Worm (Caenorhabditis elegans): ENCODE data around the gene flad-1.

flad-1 gene

DNA sequence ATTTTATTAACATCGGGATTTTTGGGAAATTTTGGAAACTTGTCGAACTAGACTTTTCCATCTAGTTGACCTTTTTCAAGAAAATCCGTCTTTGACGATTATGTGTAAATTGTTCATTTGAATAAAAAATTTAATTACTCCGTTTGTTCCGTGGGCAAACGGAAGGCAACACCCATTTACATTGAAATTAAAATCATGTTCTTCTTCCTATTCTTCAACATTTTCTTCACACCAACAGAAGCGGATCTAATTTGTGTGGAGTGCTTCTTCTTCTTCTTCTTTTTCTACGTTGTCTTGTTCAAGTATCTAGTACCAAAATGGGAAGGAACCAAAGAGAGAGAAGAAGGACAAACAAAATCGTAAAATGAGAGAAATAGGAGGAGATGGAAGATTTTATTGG, 38.5 kb downstream of the flad-1 start:
- TF ChIP-seq tab-1 (GFP tag; IDR thresholded peaks at IDR 0.05) (no peak), klf-2 (GFP tag; conservative IDR thresholded peaks at IDR 0.05) (no peak), cog-1 (tag; optimal IDR thresholded peaks at IDR 0.05) (no peak)

DNA sequence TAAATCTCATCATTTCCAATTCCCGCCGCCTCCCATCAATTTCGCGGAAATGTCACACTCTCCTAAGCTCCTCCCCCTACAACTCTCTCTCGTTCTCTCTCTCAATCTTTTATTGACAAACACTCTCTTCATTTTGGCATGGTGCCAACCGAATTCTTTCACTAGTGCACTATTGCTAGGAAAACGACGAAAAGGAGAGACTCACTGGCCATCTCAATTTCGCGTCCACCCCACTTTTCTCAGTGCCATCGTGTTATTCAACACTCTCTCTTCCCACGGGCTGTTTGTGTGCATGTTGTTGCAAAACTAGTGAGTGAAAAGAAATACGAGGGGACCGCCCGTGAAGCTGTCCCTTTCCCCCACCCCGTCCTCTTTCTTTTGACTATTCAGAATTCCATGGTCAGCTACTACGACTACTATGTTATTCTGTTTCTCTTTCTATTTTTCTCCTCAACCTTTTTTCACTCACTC, 41.0 kb downstream of the flad-1 start:
- TF ChIP-seq flt-1 (GFP tag; IDR thresholded peaks at IDR 0.05) (no peak), ztf-29 (GFP tag; IDR thresholded peaks at IDR 0.05) (no peak), klf-2 (GFP tag; conservative IDR thresholded peaks at IDR 0.05) (no peak), med-1 (GFP tag; optimal IDR thresholded peaks at IDR 0.05; ENCODE audit: insufficient read depth) (no peak), ref-1 (GFP tag; conservative IDR thresholded peaks at IDR 0.05) (no peak), T22C8.4 (GFP tag; IDR thresholded peaks at IDR 0.05) (no peak), tab-1 (GFP tag; IDR thresholded peaks at IDR 0.05) (no peak), ztf-23 (GFP tag; IDR thresholded peaks at IDR 0.05) (no peak), cog-1 (tag; optimal IDR thresholded peaks at IDR 0.05) (no peak)

DNA sequence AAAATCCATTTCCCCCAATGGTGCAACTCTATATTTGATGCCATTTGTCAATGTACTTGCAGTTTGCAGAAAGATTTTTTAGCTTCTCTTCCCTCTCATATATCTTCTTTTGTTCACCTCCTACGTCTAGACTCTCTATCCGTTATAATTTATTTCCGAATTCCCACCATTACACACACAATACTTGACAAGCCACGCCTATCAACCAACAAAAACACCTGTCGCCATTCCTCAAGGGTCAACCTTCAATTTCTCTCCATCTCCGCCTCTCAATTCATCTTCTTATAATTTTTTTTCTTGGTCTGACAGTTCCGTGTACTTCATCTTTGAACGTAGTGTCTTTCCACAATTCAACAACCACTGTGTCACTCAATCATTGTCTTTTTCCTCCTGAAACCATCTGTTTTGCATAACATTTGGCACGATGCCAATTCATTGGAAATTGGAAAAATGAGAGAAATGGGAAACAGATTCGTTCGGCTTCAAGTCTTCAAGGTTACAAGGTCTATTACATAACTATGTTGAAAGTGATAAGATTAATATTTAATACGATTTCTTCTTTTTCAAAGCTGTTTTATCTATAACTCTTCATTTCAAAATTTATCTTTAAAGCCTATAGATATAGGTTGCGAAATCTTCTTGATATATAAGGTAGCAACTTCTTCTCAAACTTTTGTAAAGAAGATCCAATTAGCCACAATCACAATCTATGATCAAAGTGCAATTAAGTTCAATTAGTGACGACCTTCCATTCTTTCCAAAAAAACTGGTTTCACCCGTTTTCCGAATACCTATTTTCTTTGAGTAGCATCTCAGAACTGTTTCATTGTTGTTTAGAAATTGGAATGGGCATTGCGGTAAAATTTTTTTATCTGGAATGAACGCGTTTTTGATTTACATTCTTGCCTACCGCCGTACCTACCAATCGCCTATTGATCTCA, 43.0 kb downstream of the flad-1 start:
- TF ChIP-seq ztf-29 (GFP tag; IDR thresholded peaks at IDR 0.05) (no peak), med-1 (GFP tag; optimal IDR thresholded peaks at IDR 0.05; ENCODE audit: insufficient read depth) (no peak)

DNA sequence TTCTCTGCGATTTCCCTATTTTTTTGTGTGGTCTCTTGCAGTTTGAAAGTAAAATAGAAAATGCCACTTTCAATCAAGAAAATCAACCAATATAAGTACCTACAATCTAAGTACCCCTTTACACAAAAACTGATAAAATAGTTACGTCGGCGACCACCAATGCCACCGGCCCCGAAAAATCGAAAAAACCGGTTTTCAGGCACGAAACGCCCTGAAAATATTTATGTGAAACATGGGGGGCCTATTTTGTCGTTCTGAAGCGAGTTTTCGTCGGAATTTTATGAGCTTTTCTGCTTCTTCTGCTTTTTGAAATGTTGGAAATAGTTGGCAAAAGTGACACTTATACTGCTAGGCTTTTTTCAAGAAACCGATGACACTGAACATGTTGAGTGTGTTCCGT, 44.7 kb downstream of the flad-1 start:
- TF ChIP-seq ztf-29 (GFP tag; IDR thresholded peaks at IDR 0.05): no peak
- TF ChIP-seq T22C8.4 (GFP tag; IDR thresholded peaks at IDR 0.05): no peak
- no peak for TF ChIP-seq ztf-23 (GFP tag; IDR thresholded peaks at IDR 0.05)
- no peak for TF ChIP-seq klf-2 (GFP tag; conservative IDR thresholded peaks at IDR 0.05)
- TF ChIP-seq med-1 (GFP tag; optimal IDR thresholded peaks at IDR 0.05; ENCODE audit: insufficient read depth): no peak
- TF ChIP-seq ref-1 (GFP tag; conservative IDR thresholded peaks at IDR 0.05): no peak
- TF ChIP-seq flt-1 (GFP tag; IDR thresholded peaks at IDR 0.05): no peak
- TF ChIP-seq cog-1 (tag; optimal IDR thresholded peaks at IDR 0.05): no peak
- no peak for TF ChIP-seq tab-1 (GFP tag; IDR thresholded peaks at IDR 0.05)

DNA sequence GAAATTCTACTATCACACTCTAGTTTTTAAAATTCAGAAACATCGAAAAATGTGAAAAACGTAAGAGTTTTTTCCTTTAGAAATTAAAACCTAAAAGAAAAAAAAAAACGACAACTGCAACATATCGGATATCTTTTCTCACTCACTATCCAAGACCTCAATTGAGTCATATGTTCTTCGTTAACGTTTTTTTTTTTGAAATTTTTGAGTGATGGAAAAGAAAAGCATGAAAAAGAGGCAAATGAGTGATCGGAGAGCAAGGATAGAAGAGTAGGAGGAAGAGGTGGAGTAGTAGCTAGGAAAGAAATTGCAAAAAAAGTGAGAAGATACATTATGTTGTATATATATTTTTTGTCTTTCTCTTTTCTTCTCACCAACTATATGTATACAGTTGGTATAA, 45.6 kb downstream of the flad-1 start:
- no peak for TF ChIP-seq tab-1 (GFP tag; IDR thresholded peaks at IDR 0.05)
- no peak for TF ChIP-seq cog-1 (tag; optimal IDR thresholded peaks at IDR 0.05)
- no peak for TF ChIP-seq T22C8.4 (GFP tag; IDR thresholded peaks at IDR 0.05)
- TF ChIP-seq ref-1 (GFP tag; conservative IDR thresholded peaks at IDR 0.05): no peak
- no peak for TF ChIP-seq flt-1 (GFP tag; IDR thresholded peaks at IDR 0.05)

DNA sequence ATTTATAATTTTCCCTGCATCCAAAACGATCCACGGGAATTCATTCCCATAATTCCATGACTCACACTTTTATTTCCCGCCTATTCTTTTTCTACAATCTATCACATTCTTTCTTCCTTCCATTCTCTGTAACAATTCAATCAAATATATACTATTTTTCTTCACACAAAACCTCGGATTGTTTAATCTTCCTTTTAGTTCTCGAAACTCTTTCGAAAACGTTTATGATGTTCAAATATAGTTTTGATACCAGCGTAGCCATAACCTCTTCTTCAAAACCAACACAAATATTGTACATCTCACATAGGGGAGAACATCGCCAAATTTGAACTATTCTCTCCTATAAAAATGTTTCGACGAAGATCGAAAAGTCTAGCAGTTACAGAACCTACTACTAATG, 46.9 kb downstream of the flad-1 start, which contains the start of gene lec-3:
lec-3 (plus strand) TSS at position 301 of the 400 bp plus-strand sequence.
- TF ChIP-seq klf-2 (GFP tag; conservative IDR thresholded peaks at IDR 0.05): no peak
- TF ChIP-seq ztf-29 (GFP tag; IDR thresholded peaks at IDR 0.05): no peak
- no peak for TF ChIP-seq tab-1 (GFP tag; IDR thresholded peaks at IDR 0.05)
- no peak for TF ChIP-seq flt-1 (GFP tag; IDR thresholded peaks at IDR 0.05)
- no peak for TF ChIP-seq cog-1 (tag; optimal IDR thresholded peaks at IDR 0.05)
- TF ChIP-seq ztf-23 (GFP tag; IDR thresholded peaks at IDR 0.05): no peak
- no peak for TF ChIP-seq ref-1 (GFP tag; conservative IDR thresholded peaks at IDR 0.05)
- no peak for TF ChIP-seq med-1 (GFP tag; optimal IDR thresholded peaks at IDR 0.05; ENCODE audit: insufficient read depth)
- no peak for TF ChIP-seq T22C8.4 (GFP tag; IDR thresholded peaks at IDR 0.05)

DNA sequence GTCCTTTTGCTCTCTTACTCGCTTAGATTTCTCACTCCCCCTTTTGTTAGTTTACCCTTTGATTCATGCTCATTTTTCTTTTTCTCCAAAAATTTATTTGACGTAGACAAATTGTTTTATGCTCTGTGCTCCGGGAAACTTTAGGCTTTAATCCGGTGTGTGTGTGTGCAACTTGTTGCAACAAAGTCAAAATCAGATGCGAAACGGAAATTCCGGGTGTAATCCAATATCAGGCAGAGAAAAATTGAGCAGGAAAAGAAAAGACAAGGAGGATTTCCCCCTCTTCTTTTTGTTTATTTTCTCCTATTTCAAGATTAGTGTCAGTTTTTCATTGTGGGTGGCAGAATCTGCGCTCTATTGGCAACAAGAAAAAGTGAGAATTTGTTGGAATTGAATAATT, 48.5 kb downstream of the flad-1 start:
- no peak for TF ChIP-seq cog-1 (tag; optimal IDR thresholded peaks at IDR 0.05)
- TF ChIP-seq ztf-23 (GFP tag; IDR thresholded peaks at IDR 0.05): no peak
- TF ChIP-seq ref-1 (GFP tag; conservative IDR thresholded peaks at IDR 0.05): no peak
- no peak for TF ChIP-seq med-1 (GFP tag; optimal IDR thresholded peaks at IDR 0.05; ENCODE audit: insufficient read depth)
- TF ChIP-seq flt-1 (GFP tag; IDR thresholded peaks at IDR 0.05): no peak
- no peak for TF ChIP-seq T22C8.4 (GFP tag; IDR thresholded peaks at IDR 0.05)
- no peak for TF ChIP-seq ztf-29 (GFP tag; IDR thresholded peaks at IDR 0.05)
- no peak for TF ChIP-seq tab-1 (GFP tag; IDR thresholded peaks at IDR 0.05)
- no peak for TF ChIP-seq klf-2 (GFP tag; conservative IDR thresholded peaks at IDR 0.05)

DNA sequence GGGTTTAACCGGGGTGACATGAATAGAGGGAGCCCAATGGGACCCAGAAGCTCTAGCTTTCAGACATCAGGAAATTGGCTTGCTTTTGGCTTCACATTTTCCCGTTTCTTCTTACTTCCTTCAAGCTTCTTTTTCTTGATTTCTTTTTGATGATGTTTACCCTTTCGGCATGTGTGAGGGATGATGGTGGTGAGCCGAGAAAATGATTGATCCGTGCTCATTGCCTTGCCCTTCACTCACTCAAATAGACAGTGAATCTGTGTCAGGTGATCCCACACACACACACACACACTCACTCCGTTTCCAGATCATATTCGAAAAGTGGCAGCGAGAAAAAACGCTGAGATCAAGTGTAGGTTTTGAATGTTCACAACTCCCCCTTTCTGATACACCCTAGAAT, 50.7 kb downstream of the flad-1 start:
- TF ChIP-seq flt-1 (GFP tag; IDR thresholded peaks at IDR 0.05): no peak
- no peak for TF ChIP-seq tab-1 (GFP tag; IDR thresholded peaks at IDR 0.05)
- TF ChIP-seq ztf-23 (GFP tag; IDR thresholded peaks at IDR 0.05): no peak
- TF ChIP-seq ref-1 (GFP tag; conservative IDR thresholded peaks at IDR 0.05): no peak
- TF ChIP-seq ztf-29 (GFP tag; IDR thresholded peaks at IDR 0.05): no peak
- TF ChIP-seq klf-2 (GFP tag; conservative IDR thresholded peaks at IDR 0.05): no peak
- no peak for TF ChIP-seq med-1 (GFP tag; optimal IDR thresholded peaks at IDR 0.05; ENCODE audit: insufficient read depth)
- TF ChIP-seq cog-1 (tag; optimal IDR thresholded peaks at IDR 0.05): no peak
- no peak for TF ChIP-seq T22C8.4 (GFP tag; IDR thresholded peaks at IDR 0.05)
